Worm (Caenorhabditis elegans): Measurements from ENCODE around the gene cit-1.1.
A peak's percentile ranks its signal among the peaks of the same experiment; 100 is the strongest.

cit-1.1 gene

ce11 chrIII:8044187-8044586, 34.6 kb upstream of the cit-1.1 start, which contains the start of gene K12H4.5:
Gene K12H4.5, plus strand, starts transcription at chrIII:8044487.
- TF ChIP-seq nhr-12 (tag; optimal IDR thresholded peaks at IDR 0.05) = no peak
- TF ChIP-seq skn-1 (tag; optimal IDR thresholded peaks at IDR 0.05) = no peak
- TF ChIP-seq unc-39 (tag; optimal IDR thresholded peaks at IDR 0.05) = no peak
- TF ChIP-seq ceh-9 (tag; optimal IDR thresholded peaks at IDR 0.05) = no peak
- TF ChIP-seq zag-1 (tag; optimal IDR thresholded peaks at IDR 0.05) = no peak
- no peak for TF ChIP-seq unc-62 (GFP tag; optimal IDR thresholded peaks at IDR 0.05)
- no peak for TF ChIP-seq egl-27 (tag; optimal IDR thresholded peaks at IDR 0.05)
- no peak for TF ChIP-seq nhr-25 (tag; optimal IDR thresholded peaks at IDR 0.05)
- no peak for TF ChIP-seq pha-4 (tag; optimal IDR thresholded peaks at IDR 0.05)

ce11 chrIII:8043784-8044183, 34.2 kb upstream of the cit-1.1 start:
- TF ChIP-seq mml-1 (tag; optimal IDR thresholded peaks at IDR 0.05) = no peak
- TF ChIP-seq ztf-11 (tag; optimal IDR thresholded peaks at IDR 0.05) = peak; percentile 57
- peak; percentile 95 for TF ChIP-seq R02D3.7 (tag; optimal IDR thresholded peaks at IDR 0.05)
- TF ChIP-seq nhr-67 (tag; optimal IDR thresholded peaks at IDR 0.05) = peak; percentile 44
- TF ChIP-seq egl-5 (tag; optimal IDR thresholded peaks at IDR 0.05) = peak; percentile 82
- peak in 1 of 3 experiments; percentile 98 for TF ChIP-seq elt-3 (tag; optimal IDR thresholded peaks at IDR 0.05)
- TF ChIP-seq elt-1 (tag; optimal IDR thresholded peaks at IDR 0.05) = peak; percentile 82
- peak; percentile 21 for TF ChIP-seq daf-12 (tag; optimal IDR thresholded peaks at IDR 0.05)
- TF ChIP-seq fos-1 (tag; optimal IDR thresholded peaks at IDR 0.05) = peak; percentile 93
- TF ChIP-seq skn-1 (tag; optimal IDR thresholded peaks at IDR 0.05) = peak; percentile 92
- TF ChIP-seq lsy-12 (tag; optimal IDR thresholded peaks at IDR 0.05) = peak; percentile 98
- peak; percentile 97 for TF ChIP-seq jun-1 (tag; optimal IDR thresholded peaks at IDR 0.05)
- no peak for TF ChIP-seq aly-2 (tag; optimal IDR thresholded peaks at IDR 0.05)
- TF ChIP-seq ztf-4 (tag; optimal IDR thresholded peaks at IDR 0.05) = peak; percentile 81
- peak; percentile 96 for TF ChIP-seq pqm-1 (tag; optimal IDR thresholded peaks at IDR 0.05)
- peak; percentile 79 for TF ChIP-seq nhr-76 (tag; optimal IDR thresholded peaks at IDR 0.05)
- peak; percentile 99 for TF ChIP-seq lin-15B (tag; optimal IDR thresholded peaks at IDR 0.05)
- no peak for TF ChIP-seq nhr-237 (tag; optimal IDR thresholded peaks at IDR 0.05)
- peak; percentile 97 for TF ChIP-seq nhr-11 (tag; optimal IDR thresholded peaks at IDR 0.05)
- no peak for TF ChIP-seq sea-2 (GFP tag; optimal IDR thresholded peaks at IDR 0.05)
- peak; percentile 100 for TF ChIP-seq pha-4 (tag; optimal IDR thresholded peaks at IDR 0.05)
- TF ChIP-seq unc-39 (tag; optimal IDR thresholded peaks at IDR 0.05) = no peak
- TF ChIP-seq nfya-1 (tag; optimal IDR thresholded peaks at IDR 0.05; ENCODE audit: insufficient read depth) = peak; percentile 96
- TF ChIP-seq lin-39 (tag; optimal IDR thresholded peaks at IDR 0.05) = peak; percentile 98
- TF ChIP-seq egl-27 (tag; optimal IDR thresholded peaks at IDR 0.05) = peak; percentile 96
- TF ChIP-seq ZK546.5 (tag; optimal IDR thresholded peaks at IDR 0.05) = peak; percentile 66
- TF ChIP-seq elt-2 (tag; optimal IDR thresholded peaks at IDR 0.05) = peak; percentile 93
- TF ChIP-seq nhr-25 (tag; optimal IDR thresholded peaks at IDR 0.05) = peak; percentile 96
- peak in 1 of 2 experiments; percentile 14 for TF ChIP-seq eor-1 (tag; optimal IDR thresholded peaks at IDR 0.05)
- peak; percentile 89 for TF ChIP-seq nhr-77 (tag; optimal IDR thresholded peaks at IDR 0.05)
- TF ChIP-seq nhr-43 (tag; optimal IDR thresholded peaks at IDR 0.05; ENCODE audit: poor library complexity, severe bottlenecking) = peak; percentile 97
- peak; percentile 87 for TF ChIP-seq tbx-2 (tag; optimal IDR thresholded peaks at IDR 0.05)
- TF ChIP-seq nhr-23 (tag; optimal IDR thresholded peaks at IDR 0.05) = peak; percentile 97
- TF ChIP-seq nhr-12 (tag; optimal IDR thresholded peaks at IDR 0.05) = no peak
- TF ChIP-seq ceh-82 (tag; optimal IDR thresholded peaks at IDR 0.05) = peak; percentile 92
- peak; percentile 53 for TF ChIP-seq ama-1 (optimal IDR thresholded peaks at IDR 0.05)
- TF ChIP-seq ceh-28 (tag; optimal IDR thresholded peaks at IDR 0.05) = peak; percentile 93
- peak; percentile 72 for TF ChIP-seq mdl-1 (tag; optimal IDR thresholded peaks at IDR 0.05)
- TF ChIP-seq ceh-9 (tag; optimal IDR thresholded peaks at IDR 0.05) = no peak
- no peak for TF ChIP-seq fkh-2 (tag; optimal IDR thresholded peaks at IDR 0.05)
- peak; percentile 96 for TF ChIP-seq fkh-10 (GFP tag; optimal IDR thresholded peaks at IDR 0.05)
- peak; percentile 96 for TF ChIP-seq hmg-11 (tag; optimal IDR thresholded peaks at IDR 0.05)
- peak; percentile 49 for TF ChIP-seq zag-1 (tag; optimal IDR thresholded peaks at IDR 0.05)
- TF ChIP-seq ceh-16 (tag; optimal IDR thresholded peaks at IDR 0.05) = peak; percentile 69
- peak; percentile 95 for TF ChIP-seq snpc-4 (tag; optimal IDR thresholded peaks at IDR 0.05)
- peak; percentile 96 for TF ChIP-seq unc-62 (GFP tag; optimal IDR thresholded peaks at IDR 0.05)
- no peak for TF ChIP-seq nhr-28 (tag; optimal IDR thresholded peaks at IDR 0.05)

Data from whole organism, L3 larva.